Fruit fly (Drosophila melanogaster) S2 (cell line): Measurements from ENCODE around the gene Nprl3.

ENCODE experiments used
- CG8478 ChIP-seq: fragments of >200 bp; optimal IDR thresholded peaks from 2 replicates; lab custom pipeline; 2018
- CTCF ChIP-seq, 2 experiments: fragments of >200 bp; optimal IDR thresholded peaks; 2 replicates each; lab custom pipeline; 2018

DNA sequence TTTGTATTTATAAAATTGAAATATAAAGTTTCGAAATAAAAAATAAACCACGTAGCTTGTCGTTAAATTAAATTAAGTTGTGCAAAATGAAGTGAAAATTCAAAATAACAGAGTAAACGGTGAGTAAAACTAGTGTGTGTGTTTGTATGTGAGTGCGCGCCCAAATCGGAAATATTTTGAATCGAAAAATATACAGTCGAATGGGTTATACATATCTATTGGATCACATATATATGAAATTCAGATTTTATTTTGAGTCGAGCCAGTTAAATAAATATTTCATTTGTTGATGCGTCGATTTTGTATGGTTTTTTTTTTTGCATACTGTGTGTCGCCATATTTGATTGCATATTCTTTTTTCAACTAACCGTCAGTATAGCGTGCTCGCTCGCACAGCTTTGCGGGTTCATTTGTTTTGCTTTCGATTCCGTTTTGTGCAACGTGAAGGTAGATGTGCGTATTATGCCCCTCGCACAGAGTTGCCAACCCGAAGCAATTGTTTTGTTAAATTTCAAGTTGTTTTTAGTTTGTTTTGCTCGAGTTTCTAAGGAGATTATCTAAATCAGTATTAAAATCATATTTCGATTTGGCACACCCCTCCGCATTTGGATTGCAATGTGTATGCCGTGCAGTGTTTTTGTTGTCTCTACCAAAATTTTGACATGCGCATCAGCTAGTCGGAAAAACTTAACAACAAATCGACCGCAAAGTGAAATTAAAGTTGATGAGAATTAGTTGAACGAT lies 1.8 kb upstream of the Nprl3 start:
- TF ChIP-seq CG8478 (no peak), CTCF (optimal IDR thresholded peaks at IDR 0.05; lab: Kevin White, UChicago) (no peak)
